Worm (Caenorhabditis elegans) whole organism, L4 larva: Measurements from ENCODE around the gene Y43B11AR.1.

ENCODE experiments used
- D1046.2 ChIP-seq: fragments of 200-800 bp; sonication (Bioruptor generic); IDR thresholded peaks from 2 replicates; pipeline ENCODE4 v1.3.6; 2022; ENCODE audit warnings: missing genetic modification characterization, missing compliant biosample characterization
- F49E8.2 ChIP-seq: sonication (generic microtip); optimal IDR thresholded peaks from 2 replicates; lab custom pipeline; 2016; ENCODE audit warnings: missing compliant biosample characterization, mild to moderate bottlenecking, missing genetic modification characterization, borderline replicate concordance
- T26A8.4 ChIP-seq: fragments of 200-800 bp; sonication (Bioruptor generic); IDR thresholded peaks from 2 replicates; pipeline ENCODE4 v1.3.6; 2022; ENCODE audit warnings: missing genetic modification characterization, missing compliant biosample characterization
- Y105C5A.15 ChIP-seq: fragments of 200-800 bp; sonication (Bioruptor generic); IDR thresholded peaks from 2 replicates; pipeline ENCODE4 v1.3.6; 2022; ENCODE audit warnings: missing genetic modification characterization, missing compliant biosample characterization
- Y48G9A.11 ChIP-seq: fragments of 200-800 bp; sonication (Bioruptor generic); IDR thresholded peaks from 2 replicates; pipeline ENCODE4 v1.3.6; 2022; ENCODE audit warnings: missing genetic modification reagents, missing genetic modification characterization, missing compliant biosample characterization
- Y5F2A.4 ChIP-seq: fragments of 200-800 bp; sonication (Bioruptor generic); optimal IDR thresholded peaks from 2 replicates; lab custom pipeline; 2018; ENCODE audit warnings: mild to moderate bottlenecking, missing genetic modification characterization, missing compliant biosample characterization
- ZK546.5 ChIP-seq, 2 experiments: sonication (generic microtip); optimal IDR thresholded peaks; 2 replicates each; lab custom pipeline; 2017; ENCODE audit warnings: missing biosample characterization in 2 of 2, missing genetic modification characterization in 2 of 2
- aha-1 ChIP-seq: fragments of 150-350 bp; peaks from one replicate; lab custom pipeline; 2014; ENCODE audit warnings: missing biosample characterization, missing genetic modification characterization
- aly-2 ChIP-seq: sonication (generic microtip); optimal IDR thresholded peaks from 2 replicates; lab custom pipeline; 2018; ENCODE audit warnings: missing biosample characterization, missing genetic modification characterization
- ama-1 ChIP-seq: fragments of 150-350 bp; optimal IDR thresholded peaks from 2 replicates; lab custom pipeline; 2014; ENCODE audit warnings: inconsistent platforms, mixed read lengths
- arid-1 ChIP-seq: fragments of 200-800 bp; sonication (Bioruptor generic); conservative IDR thresholded peaks from 2 replicates; pipeline ENCODE4 v1.3.6; 2022; ENCODE audit warnings: missing genetic modification reagents, missing genetic modification characterization, missing compliant biosample characterization
- ceh-28 ChIP-seq: fragments of 150-350 bp; optimal IDR thresholded peaks from 2 replicates; lab custom pipeline; 2014; ENCODE audit warnings: missing biosample characterization, missing genetic modification reagents, missing genetic modification characterization
- ces-1 ChIP-seq: fragments of 150-350 bp; sonication (generic microtip); optimal IDR thresholded peaks from 4 replicates; lab custom pipeline; 2014; ENCODE audit warnings: missing biosample characterization, missing genetic modification reagents, missing genetic modification characterization
- daf-12 ChIP-seq: fragments of 150-350 bp; optimal IDR thresholded peaks from 2 replicates; lab custom pipeline; 2014; ENCODE audit warnings: missing biosample characterization, missing genetic modification reagents, missing genetic modification characterization
- daf-16 ChIP-seq, 3 experiments: sonication (generic microtip); optimal IDR thresholded peaks; 2 replicates each; lab custom pipeline; 2016 to 2017; ENCODE audit warnings: missing genetic modification characterization in 3 of 3, missing genetic modification reagents in 3 of 3, mild to moderate bottlenecking in 2 of 3, missing compliant biosample characterization in 2 of 3, missing biosample characterization in 1 of 3, moderate library complexity in 1 of 3
- dmd-6 ChIP-seq: fragments of 200-800 bp; sonication (Bioruptor generic); IDR thresholded peaks from 2 replicates; pipeline ENCODE4 v1.3.6; 2022; ENCODE audit warnings: missing genetic modification reagents, missing genetic modification characterization, missing compliant biosample characterization
- dpl-1 ChIP-seq: fragments of 150-350 bp; optimal IDR thresholded peaks from 2 replicates; lab custom pipeline; 2014; ENCODE audit warnings: missing biosample characterization, missing genetic modification reagents, missing genetic modification characterization
- egl-27 ChIP-seq: sonication (generic microtip); optimal IDR thresholded peaks from 3 replicates; lab custom pipeline; 2017; ENCODE audit warnings: missing biosample characterization, missing genetic modification reagents, missing genetic modification characterization
- egl-43 ChIP-seq: fragments of 200-800 bp; sonication (Bioruptor generic); IDR thresholded peaks from 2 replicates; pipeline ENCODE4 v1.3.6; 2022; ENCODE audit warnings: missing genetic modification reagents, missing genetic modification characterization, missing compliant biosample characterization
- fkh-10 ChIP-seq: fragments of 150-350 bp; optimal IDR thresholded peaks from 2 replicates; lab custom pipeline; 2014; ENCODE audit warnings: missing biosample characterization, missing genetic modification reagents, missing genetic modification characterization
- fos-1 ChIP-seq: fragments of 150-350 bp; optimal IDR thresholded peaks from 2 replicates; lab custom pipeline; 2014; ENCODE audit warnings: missing biosample characterization, missing genetic modification characterization
- hlh-11 ChIP-seq: fragments of 200-800 bp; sonication (Bioruptor generic); optimal IDR thresholded peaks from 2 replicates; lab custom pipeline; 2018; ENCODE audit warnings: mild to moderate bottlenecking, missing genetic modification characterization, missing compliant biosample characterization
- jun-1 ChIP-seq: fragments of 150-350 bp; optimal IDR thresholded peaks from 2 replicates; lab custom pipeline; 2014; ENCODE audit warnings: missing biosample characterization, missing genetic modification reagents, missing genetic modification characterization
- lsy-2 ChIP-seq, 2 experiments: fragments of 150-350 bp in 1 of 2; sonication (generic microtip) in 1 of 2; optimal IDR thresholded peaks; 2 replicates each; lab custom pipeline; 2014 to 2017; ENCODE audit warnings: missing biosample characterization in 2 of 2, missing genetic modification characterization in 2 of 2
- madf-5 ChIP-seq, 2 experiments: fragments of 200-800 bp; sonication (Bioruptor generic); IDR thresholded peaks; 2 replicates each; pipeline ENCODE4 v1.3.6; 2022; ENCODE audit warnings: missing compliant biosample characterization in 2 of 2, missing genetic modification characterization in 2 of 2
- nhr-102 ChIP-seq: sonication (generic microtip); optimal IDR thresholded peaks from 2 replicates; lab custom pipeline; 2016; ENCODE audit warnings: mild to moderate bottlenecking, missing genetic modification characterization, moderate library complexity, missing compliant biosample characterization
- nhr-41 ChIP-seq: fragments of 200-800 bp; sonication (Bioruptor generic); IDR thresholded peaks from 2 replicates; pipeline ENCODE4 v1.3.6; 2022; ENCODE audit warnings: missing genetic modification reagents, missing genetic modification characterization, missing compliant biosample characterization
- nhr-48 ChIP-seq: sonication (generic microtip); optimal IDR thresholded peaks from 2 replicates; lab custom pipeline; 2016; ENCODE audit warnings: mild to moderate bottlenecking, missing genetic modification characterization, missing compliant biosample characterization
- nhr-6 ChIP-seq: fragments of 150-350 bp; optimal IDR thresholded peaks from 2 replicates; lab custom pipeline; 2014; ENCODE audit warnings: missing biosample characterization, missing genetic modification characterization
- pha-4 ChIP-seq, 2 experiments: fragments of 150-350 bp in 1 of 2; fragments of 200-800 bp in 1 of 2; sonication (Bioruptor generic) in 1 of 2; IDR thresholded peaks in 1 of 2; optimal IDR thresholded peaks in 1 of 2; 2 replicates each; pipeline versions ENCODE4 v1.3.6 to Lab custom; 2014 to 2022; ENCODE audit warnings: missing genetic modification characterization in 2 of 2, missing genetic modification reagents in 2 of 2, missing biosample characterization in 1 of 2, missing compliant biosample characterization in 1 of 2
- rbr-2 ChIP-seq: sonication (generic microtip); optimal IDR thresholded peaks from 2 replicates; lab custom pipeline; 2016; ENCODE audit warnings: missing genotype, missing genetic modification characterization, missing compliant biosample characterization
- saeg-2 ChIP-seq: fragments of 200-800 bp; sonication (Bioruptor generic); IDR thresholded peaks from 2 replicates; pipeline ENCODE4 v1.3.6; 2022; ENCODE audit warnings: missing genetic modification reagents, missing genetic modification characterization, missing compliant biosample characterization
- snpc-4 ChIP-seq: fragments of 150-350 bp; optimal IDR thresholded peaks from 2 replicates; lab custom pipeline; 2014; ENCODE audit warnings: missing biosample characterization, missing genetic modification characterization
- tag-97 ChIP-seq: fragments of 200-800 bp; sonication (Bioruptor generic); IDR thresholded peaks from 2 replicates; pipeline ENCODE4 v1.3.6; 2022; ENCODE audit warnings: missing genetic modification characterization, missing compliant biosample characterization
- tra-1 ChIP-seq: fragments of 200-800 bp; sonication (Bioruptor generic); IDR thresholded peaks from 2 replicates; pipeline ENCODE4 v1.3.6; 2022; ENCODE audit warnings: missing genetic modification reagents, missing genetic modification characterization, missing compliant biosample characterization
- unc-62 ChIP-seq, 3 experiments: fragments of 150-350 bp in 1 of 3; sonication (generic microtip); optimal IDR thresholded peaks in 2 of 3; peaks in 1 of 3; 1 replicate in 1 of 3; 2 replicates in 2 of 3; lab custom pipeline; 2014 to 2017; ENCODE audit warnings: missing biosample characterization in 3 of 3, missing genetic modification characterization in 3 of 3, missing genetic modification reagents in 3 of 3, missing genotype in 1 of 3
- vab-7 ChIP-seq: fragments of 200-800 bp; sonication (Bioruptor generic); IDR thresholded peaks from 2 replicates; pipeline ENCODE4 v1.3.6; 2022; ENCODE audit warnings: missing genetic modification reagents, missing genetic modification characterization, missing compliant biosample characterization
- zfp-2 ChIP-seq: sonication (generic microtip); optimal IDR thresholded peaks from 2 replicates; lab custom pipeline; 2016; ENCODE audit warnings: mild to moderate bottlenecking, missing genetic modification characterization, missing compliant biosample characterization
- zip-11 ChIP-seq: fragments of 200-800 bp; sonication (Bioruptor generic); IDR thresholded peaks from 2 replicates; pipeline ENCODE4 v1.3.6; 2022; ENCODE audit warnings: missing genetic modification characterization, missing compliant biosample characterization
- ztf-11 ChIP-seq: fragments of 150-350 bp; optimal IDR thresholded peaks from 2 replicates; lab custom pipeline; 2014; ENCODE audit warnings: missing biosample characterization, missing genetic modification characterization

Gene Y43B11AR.1

ce11 chrIV:7081214-7081613 lies at the start of gene Y43B11AR.1:
TSS of gene Y43B11AR.1 (plus strand) at chrIV:7081514.
- TF ChIP-seq pha-4 (GFP tag; IDR thresholded peaks at IDR 0.05; lab: Robert Waterston, UW) = no peak
- TF ChIP-seq pha-4 (tag; optimal IDR thresholded peaks at IDR 0.05; lab: Kevin White, UChicago) = no peak
- TF ChIP-seq T26A8.4 = no peak
- no peak for TF ChIP-seq arid-1 (GFP tag; lab: Robert Waterston, UW)
- TF ChIP-seq ama-1 (lab: Kevin White, UChicago) = no peak
- no peak for TF ChIP-seq ceh-28
- TF ChIP-seq jun-1 (tag; lab: Kevin White, UChicago) = no peak
- no peak for TF ChIP-seq F49E8.2 (tag; lab: Kevin White, UChicago)
- TF ChIP-seq tag-97 (GFP tag; lab: Robert Waterston, UW) = no peak
- no peak for TF ChIP-seq ztf-11 (tag; lab: Kevin White, UChicago)
- no peak for TF ChIP-seq zfp-2 (tag; lab: Kevin White, UChicago)
- TF ChIP-seq zip-11 = no peak
- no peak for TF ChIP-seq D1046.2
- no peak for TF ChIP-seq dmd-6 (GFP tag; lab: Robert Waterston, UW)
- TF ChIP-seq egl-43 (GFP tag; lab: Robert Waterston, UW) = no peak
- no peak for TF ChIP-seq ces-1

ce11 chrIV:7032459-7032858 lies 48.9 kb upstream of the Y43B11AR.1 start, which contains the start of gene C06G3.8:
TSS of gene C06G3.8 (minus strand) at chrIV:7032559.
- TF ChIP-seq ZK546.5 (tag; optimal IDR thresholded peaks at IDR 0.05; lab: Kevin White, UChicago) (no peak), fos-1 (tag; lab: Kevin White, UChicago) (no peak), dpl-1 (no peak), Y48G9A.11 (no peak), tra-1 (no peak), Y105C5A.15 (GFP tag; lab: Robert Waterston, UW) (no peak)

- no peak for TF ChIP-seq dpl-1
- TF ChIP-seq egl-27 (tag; lab: Kevin White, UChicago) = no peak
- no peak for TF ChIP-seq F49E8.2 (tag; lab: Kevin White, UChicago)
- no peak for TF ChIP-seq nhr-102 (tag; lab: Kevin White, UChicago)
- TF ChIP-seq vab-7 (GFP tag; lab: Robert Waterston, UW) = no peak
- TF ChIP-seq Y5F2A.4 (GFP tag; lab: Kevin White, UChicago) = no peak
- peak; percentile 46 for TF ChIP-seq aha-1 (tag; lab: Kevin White, UChicago)
- TF ChIP-seq, all 104 proteins: peak for 1
Observed at ce11 chrIV:7035823-7036222, 45.5 kb upstream of the Y43B11AR.1 start, which contains the start of gene C06G3.3. TSS of gene C06G3.3 (plus strand) at chrIV:7036123.

ce11 chrIV:7036790-7037189 lies 44.5 kb upstream of the Y43B11AR.1 start, which contains the start of gene ufl-1:
TSS of gene ufl-1 (minus strand) at chrIV:7036859.
- peak in 1 of 2 experiments; percentile 86 for TF ChIP-seq unc-62 (GFP tag; optimal IDR thresholded peaks at IDR 0.05 in 1 of 2; lab: Kevin White, UChicago)
- no peak for TF ChIP-seq unc-62 (tag; optimal IDR thresholded peaks at IDR 0.05; lab: Kevin White, UChicago)
- no peak for TF ChIP-seq nhr-6 (tag; lab: Kevin White, UChicago)

- TF ChIP-seq hlh-11 (peak; percentile 71), dmd-6 (GFP tag; lab: Robert Waterston, UW) (peak; percentile 49), aly-2 (no peak), madf-5 (GFP tag; IDR thresholded peaks at IDR 0.05; lab: Robert Waterston, UW) (no peak), rbr-2 (peak; percentile 57), dpl-1 (peak; percentile 95), tra-1 (no peak), ces-1 (no peak), snpc-4 (tag; lab: Kevin White, UChicago) (no peak), daf-12 (no peak), daf-16 (GFP tag; optimal IDR thresholded peaks at IDR 0.05; lab: Kevin White, UChicago) (no peak), daf-16 (tag; optimal IDR thresholded peaks at IDR 0.05; lab: Kevin White, UChicago) (peak; percentile 58), pha-4 (GFP tag; IDR thresholded peaks at IDR 0.05; lab: Robert Waterston, UW) (peak; percentile 59; the same call in 1 of the 2 replicates), pha-4 (tag; optimal IDR thresholded peaks at IDR 0.05; lab: Kevin White, UChicago) (peak; percentile 50), egl-27 (tag; lab: Kevin White, UChicago) (no peak), nhr-6 (tag; lab: Kevin White, UChicago) (peak; percentile 86), nhr-48 (peak; percentile 39), lsy-2 (tag; optimal IDR thresholded peaks at IDR 0.05; lab: Kevin White, UChicago) (peak; percentile 36 to 87), fkh-10 (GFP tag; lab: Kevin White, UChicago) (peak; percentile 37), saeg-2 (GFP tag; lab: Robert Waterston, UW) (no peak), ztf-11 (tag; lab: Kevin White, UChicago) (no peak), nhr-41 (no peak)
Observed at ce11 chrIV:7039476-7040261, 41.6 kb upstream of the Y43B11AR.1 start, which contains the start of the genes cogc-2 and klp-18. TSS of gene cogc-2 (minus strand) at chrIV:7039580. TSS of gene klp-18 (plus strand) at chrIV:7040211.
